Worm (Caenorhabditis elegans): ENCODE results near the gene Y81G3A.1.

DNA sequence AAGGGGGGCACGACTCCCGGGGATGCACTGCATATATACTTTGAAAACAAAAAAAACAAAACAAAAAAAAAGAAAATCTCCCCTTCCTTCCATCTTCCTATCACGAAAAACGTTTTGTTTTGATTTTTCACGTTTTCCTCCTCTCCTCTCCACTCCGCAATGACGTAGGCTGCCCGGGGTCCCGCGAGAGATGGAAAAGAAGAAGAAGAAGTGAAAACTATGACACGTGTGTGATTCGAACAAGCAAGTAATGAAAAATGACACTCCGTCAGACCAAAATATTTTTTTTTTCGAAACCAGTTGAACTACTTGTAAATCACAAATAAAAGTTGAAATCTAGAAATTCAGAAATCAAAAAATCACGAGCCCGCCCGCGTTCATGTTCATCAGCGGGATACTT lies 18.5 kb downstream of the Y81G3A.1 start:
- TF ChIP-seq ctbp-1 (GFP tag; IDR thresholded peaks at IDR 0.05): no peak
- TF ChIP-seq nhr-11 (tag; optimal IDR thresholded peaks at IDR 0.05): no peak
- no peak for TF ChIP-seq pha-4 (GFP tag; IDR thresholded peaks at IDR 0.05)
- no peak for TF ChIP-seq pha-4 (tag; optimal IDR thresholded peaks at IDR 0.05)
- no peak for TF ChIP-seq tra-1 (GFP tag; IDR thresholded peaks at IDR 0.05)
- no peak for TF ChIP-seq nhr-77 (tag; optimal IDR thresholded peaks at IDR 0.05)
- no peak for TF ChIP-seq aly-2 (tag; optimal IDR thresholded peaks at IDR 0.05)
- TF ChIP-seq mes-2 (tag; optimal IDR thresholded peaks at IDR 0.05; ENCODE audit: poor library complexity, severe bottlenecking): no peak
- no peak for TF ChIP-seq dpl-1 (GFP tag; optimal IDR thresholded peaks at IDR 0.05)
- TF ChIP-seq attf-4 (tag; optimal IDR thresholded peaks at IDR 0.05): no peak
- TF ChIP-seq fkh-10 (GFP tag; optimal IDR thresholded peaks at IDR 0.05): no peak
- no peak for TF ChIP-seq ztf-11 (tag; optimal IDR thresholded peaks at IDR 0.05)
